Fruit fly (Drosophila melanogaster) whole organism, embryonic: ENCODE data around the gene PH4alphaSG2.

ENCODE experiments used
- Awh ChIP-seq: fragments of 200-800 bp; sonication (Bioruptor generic); IDR thresholded peaks from 2 replicates; pipeline ENCODE4, ENCODE4 v1.3.6; 2022; ENCODE audit warnings: missing biosample characterization, missing genetic modification characterization
- CG12299 ChIP-seq: fragments of 200-800 bp; sonication (Bioruptor generic); optimal IDR thresholded peaks from 2 replicates; lab custom pipeline; 2018; ENCODE audit warnings: missing biosample characterization, mild to moderate bottlenecking, missing genetic modification characterization
- CG12769 ChIP-seq: fragments of 200-800 bp; sonication (Bioruptor generic); optimal IDR thresholded peaks from 2 replicates; lab custom pipeline; 2019; ENCODE audit warnings: missing biosample characterization, mild to moderate bottlenecking, missing genetic modification characterization, moderate library complexity
- CG14441 ChIP-seq: fragments of 200-800 bp; sonication (Bioruptor generic); IDR thresholded peaks from 2 replicates; pipeline ENCODE4 v1.3.6; 2022; ENCODE audit warnings: missing biosample characterization, missing genetic modification characterization
- CG14965 ChIP-seq: fragments of 200-800 bp; sonication (Bioruptor generic); optimal IDR thresholded peaks from 2 replicates; lab custom pipeline; 2016; ENCODE audit warnings: missing biosample characterization, missing genetic modification characterization, borderline replicate concordance
- CG15269 ChIP-seq: fragments of 200-800 bp; sonication (Bioruptor generic); optimal IDR thresholded peaks from 2 replicates; lab custom pipeline; 2018; ENCODE audit warnings: missing biosample characterization, mild to moderate bottlenecking, missing genetic modification characterization, moderate library complexity
- CG16813 ChIP-seq: fragments of 200-800 bp; sonication (Bioruptor generic); IDR thresholded peaks from 3 replicates; pipeline ENCODE4 v1.3.6; 2022; ENCODE audit warnings: missing biosample characterization, missing genetic modification characterization; ENCODE audit not compliant: partially characterized antibody
- CG17568 ChIP-seq: fragments of 200-800 bp; sonication (Bioruptor generic); optimal IDR thresholded peaks from 2 replicates; lab custom pipeline; 2018; ENCODE audit warnings: missing biosample characterization, mild to moderate bottlenecking, missing genetic modification characterization, moderate library complexity
- CG1832 ChIP-seq: fragments of 200-800 bp; sonication (Bioruptor generic); optimal IDR thresholded peaks from 2 replicates; lab custom pipeline; 2017; ENCODE audit warnings: missing biosample characterization, mild to moderate bottlenecking, missing genetic modification characterization, inconsistent platforms
- CG2889 ChIP-seq: fragments of 200-800 bp; sonication (Bioruptor generic); IDR thresholded peaks from 3 replicates; pipeline ENCODE4 v1.3.6; 2022; ENCODE audit warnings: missing biosample characterization, missing genetic modification characterization
- CG30020 ChIP-seq: fragments of 200-800 bp; optimal IDR thresholded peaks from 2 replicates; lab custom pipeline; 2019; ENCODE audit warnings: missing biosample characterization, mild to moderate bottlenecking, missing genetic modification characterization, moderate library complexity
- CG31441 ChIP-seq: fragments of 200-800 bp; sonication (Bioruptor generic); IDR thresholded peaks from 2 replicates; pipeline ENCODE4 v1.3.6; 2022; ENCODE audit warnings: missing biosample characterization, missing genetic modification characterization
- CG33557 ChIP-seq: fragments of 200-800 bp; sonication (Bioruptor generic); optimal IDR thresholded peaks from 2 replicates; lab custom pipeline; 2019; ENCODE audit warnings: missing biosample characterization, mild to moderate bottlenecking, missing genetic modification characterization, moderate library complexity
- CG5180 ChIP-seq: fragments of 200-800 bp; sonication (Bioruptor generic); optimal IDR thresholded peaks from 3 replicates; lab custom pipeline; 2017; ENCODE audit warnings: missing biosample characterization, missing genetic modification characterization, mild to moderate bottlenecking, moderate library complexity, missing genetic modification reagents
- CG6854 ChIP-seq: fragments of 200-800 bp; sonication (Bioruptor generic); optimal IDR thresholded peaks from 3 replicates; lab custom pipeline; 2017; ENCODE audit warnings: missing biosample characterization, mild to moderate bottlenecking, missing genetic modification characterization
- CG7357 ChIP-seq: fragments of 200-800 bp; sonication (Bioruptor generic); IDR thresholded peaks from 3 replicates; pipeline ENCODE4 v1.3.6; 2022; ENCODE audit warnings: missing biosample characterization, missing genetic modification characterization
- CG8359 ChIP-seq: fragments of 200-800 bp; sonication (Bioruptor generic); optimal IDR thresholded peaks from 2 replicates; lab custom pipeline; 2017; ENCODE audit warnings: missing biosample characterization, mild to moderate bottlenecking, missing genetic modification characterization, borderline replicate concordance
- CG9876 ChIP-seq: fragments of 200-800 bp; sonication (Bioruptor generic); optimal IDR thresholded peaks from 2 replicates; lab custom pipeline; 2016; ENCODE audit warnings: missing biosample characterization, missing genetic modification characterization
- Chrac-16 ChIP-seq: fragments of 200-800 bp; sonication (Bioruptor generic); optimal IDR thresholded peaks from 3 replicates; lab custom pipeline; 2016; ENCODE audit warnings: missing biosample characterization, missing genetic modification characterization
- CoRest ChIP-seq: fragments of 200-800 bp; sonication (Bioruptor generic); optimal IDR thresholded peaks from 3 replicates; lab custom pipeline; 2018; ENCODE audit warnings: missing biosample characterization, mild to moderate bottlenecking, missing genetic modification characterization, moderate library complexity
- CrebB ChIP-seq: fragments of 200-800 bp; sonication (Bioruptor generic); optimal IDR thresholded peaks from 3 replicates; lab custom pipeline; 2018; ENCODE audit warnings: missing biosample characterization, mild to moderate bottlenecking, missing genetic modification characterization
- D19B ChIP-seq: fragments of 200-800 bp; sonication (Bioruptor generic); optimal IDR thresholded peaks from 2 replicates; lab custom pipeline; 2017; ENCODE audit warnings: missing biosample characterization, mild to moderate bottlenecking, missing genetic modification characterization
- Dip3 ChIP-seq: fragments of 200-800 bp; sonication (Bioruptor generic); optimal IDR thresholded peaks from 3 replicates; lab custom pipeline; 2016; ENCODE audit warnings: missing biosample characterization, missing genetic modification characterization
- Fer1 ChIP-seq: fragments of 200-800 bp; sonication (Bioruptor generic); optimal IDR thresholded peaks from 2 replicates; lab custom pipeline; 2017; ENCODE audit warnings: missing biosample characterization, mild to moderate bottlenecking, missing genetic modification characterization
- Fer2 ChIP-seq: fragments of 200-800 bp; sonication (Bioruptor generic); optimal IDR thresholded peaks from 2 replicates; lab custom pipeline; 2018; ENCODE audit warnings: missing biosample characterization, mild to moderate bottlenecking, missing genetic modification characterization, moderate library complexity
- H15 ChIP-seq: fragments of 200-800 bp; sonication (Bioruptor generic); IDR thresholded peaks from 3 replicates; pipeline ENCODE4 v1.3.6; 2022; ENCODE audit warnings: missing biosample characterization, missing genetic modification characterization
- Hand ChIP-seq: fragments of 200-800 bp; sonication (Bioruptor generic); optimal IDR thresholded peaks from 2 replicates; lab custom pipeline; 2017; ENCODE audit warnings: mild to moderate bottlenecking, missing biosample characterization, missing genetic modification reagents, missing genetic modification characterization
- Hmr ChIP-seq: fragments of 200-800 bp; sonication (Bioruptor generic); optimal IDR thresholded peaks from 3 replicates; lab custom pipeline; 2017; ENCODE audit warnings: mild to moderate bottlenecking, missing biosample characterization, missing genetic modification reagents, missing genetic modification characterization
- Hr51 ChIP-seq, 2 experiments: fragments of 200-800 bp; sonication (Bioruptor generic); optimal IDR thresholded peaks; 2 replicates in 1 of 2; 3 replicates in 1 of 2; lab custom pipeline; 2016 to 2018; ENCODE audit warnings: missing biosample characterization in 2 of 2, missing genetic modification characterization in 2 of 2, mild to moderate bottlenecking in 1 of 2, moderate library complexity in 1 of 2
- Lpt ChIP-seq: fragments of >200 bp; optimal IDR thresholded peaks from 2 replicates; lab custom pipeline; 2018; ENCODE audit warnings: missing biosample characterization, missing genetic modification characterization
- Meics ChIP-seq: fragments of 200-800 bp; sonication (Bioruptor generic); optimal IDR thresholded peaks from 2 replicates; lab custom pipeline; 2017; ENCODE audit warnings: missing biosample characterization, mild to moderate bottlenecking, missing genetic modification characterization
- Pdp1 ChIP-seq, 2 experiments: fragments of 200-800 bp; sonication (Bioruptor generic); optimal IDR thresholded peaks; 3 replicates each; lab custom pipeline; 2016; ENCODE audit warnings: missing biosample characterization in 2 of 2, missing genetic modification characterization in 2 of 2, mild to moderate bottlenecking in 1 of 2, moderate library complexity in 1 of 2
- Ptx1 ChIP-seq: fragments of 200-800 bp; sonication (Bioruptor generic); IDR thresholded peaks from 2 replicates; pipeline ENCODE4 v1.3.6; 2022; ENCODE audit warnings: missing biosample characterization, missing genetic modification characterization
- Rfx ChIP-seq: fragments of 200-800 bp; sonication (Bioruptor generic); IDR thresholded peaks from 2 replicates; pipeline ENCODE4 v1.3.6; 2022; ENCODE audit warnings: missing biosample characterization, missing genetic modification characterization
- da ChIP-seq: fragments of 200-800 bp; sonication (Bioruptor generic); optimal IDR thresholded peaks from 2 replicates; lab custom pipeline; 2016; ENCODE audit warnings: missing biosample characterization, missing genetic modification characterization
- danr ChIP-seq: fragments of 200-800 bp; sonication (Bioruptor generic); IDR thresholded peaks from 2 replicates; pipeline ENCODE4 v1.3.6; 2022; ENCODE audit warnings: missing biosample characterization, missing genetic modification characterization
- exex ChIP-seq: fragments of 200-800 bp; sonication (Bioruptor generic); optimal IDR thresholded peaks from 4 replicates; lab custom pipeline; 2018; ENCODE audit warnings: missing biosample characterization, mild to moderate bottlenecking, missing genetic modification characterization, moderate library complexity
- gfzf ChIP-seq: fragments of 200-800 bp; sonication (Bioruptor generic); optimal IDR thresholded peaks from 2 replicates; lab custom pipeline; 2016; ENCODE audit warnings: missing biosample characterization, mild to moderate bottlenecking, missing genetic modification characterization, moderate library complexity
- gro ChIP-seq: fragments of 200-800 bp; sonication (Bioruptor generic); optimal IDR thresholded peaks from 2 replicates; lab custom pipeline; 2016; ENCODE audit warnings: missing biosample characterization, missing genetic modification characterization
- hth ChIP-seq: fragments of >200 bp; optimal IDR thresholded peaks from 2 replicates; lab custom pipeline; 2017; ENCODE audit warnings: inconsistent platforms
- kah ChIP-seq: fragments of 200-800 bp; sonication (Bioruptor generic); optimal IDR thresholded peaks from 2 replicates; lab custom pipeline; 2018; ENCODE audit warnings: missing biosample characterization, mild to moderate bottlenecking, missing genetic modification characterization
- mirr ChIP-seq: fragments of 200-800 bp; sonication (Bioruptor generic); optimal IDR thresholded peaks from 3 replicates; lab custom pipeline; 2018; ENCODE audit warnings: missing biosample characterization, mild to moderate bottlenecking, missing genetic modification characterization
- p53 ChIP-seq: fragments of 200-800 bp; sonication (Bioruptor generic); optimal IDR thresholded peaks from 2 replicates; lab custom pipeline; 2016; ENCODE audit warnings: missing biosample characterization, missing genetic modification characterization
- pnt ChIP-seq: fragments of 200-800 bp; sonication (Bioruptor generic); optimal IDR thresholded peaks from 3 replicates; lab custom pipeline; 2016; ENCODE audit warnings: missing biosample characterization, missing genetic modification characterization
- sens ChIP-seq: fragments of 200-800 bp; sonication (Bioruptor generic); peaks from one replicate; lab custom pipeline; 2016; ENCODE audit warnings: missing biosample characterization, missing genetic modification characterization
- sima ChIP-seq: fragments of 200-800 bp; sonication (Bioruptor generic); optimal IDR thresholded peaks from 2 replicates; lab custom pipeline; 2016; ENCODE audit warnings: missing biosample characterization, missing genetic modification characterization
- sr ChIP-seq: fragments of 200-800 bp; sonication (Bioruptor generic); IDR thresholded peaks from 3 replicates; pipeline ENCODE4 v1.3.6; 2022; ENCODE audit warnings: missing biosample characterization, missing genetic modification characterization
- twi ChIP-seq: fragments of 200-800 bp; optimal IDR thresholded peaks from 2 replicates; lab custom pipeline; 2019; ENCODE audit warnings: missing biosample characterization, mild to moderate bottlenecking, missing genetic modification characterization, moderate library complexity
- z ChIP-seq: fragments of 200-800 bp; sonication (Bioruptor generic); IDR thresholded peaks from 3 replicates; pipeline ENCODE4 v1.3.6; 2022; ENCODE audit warnings: missing biosample characterization, missing genetic modification characterization

PH4alphaSG2 gene

DNA sequence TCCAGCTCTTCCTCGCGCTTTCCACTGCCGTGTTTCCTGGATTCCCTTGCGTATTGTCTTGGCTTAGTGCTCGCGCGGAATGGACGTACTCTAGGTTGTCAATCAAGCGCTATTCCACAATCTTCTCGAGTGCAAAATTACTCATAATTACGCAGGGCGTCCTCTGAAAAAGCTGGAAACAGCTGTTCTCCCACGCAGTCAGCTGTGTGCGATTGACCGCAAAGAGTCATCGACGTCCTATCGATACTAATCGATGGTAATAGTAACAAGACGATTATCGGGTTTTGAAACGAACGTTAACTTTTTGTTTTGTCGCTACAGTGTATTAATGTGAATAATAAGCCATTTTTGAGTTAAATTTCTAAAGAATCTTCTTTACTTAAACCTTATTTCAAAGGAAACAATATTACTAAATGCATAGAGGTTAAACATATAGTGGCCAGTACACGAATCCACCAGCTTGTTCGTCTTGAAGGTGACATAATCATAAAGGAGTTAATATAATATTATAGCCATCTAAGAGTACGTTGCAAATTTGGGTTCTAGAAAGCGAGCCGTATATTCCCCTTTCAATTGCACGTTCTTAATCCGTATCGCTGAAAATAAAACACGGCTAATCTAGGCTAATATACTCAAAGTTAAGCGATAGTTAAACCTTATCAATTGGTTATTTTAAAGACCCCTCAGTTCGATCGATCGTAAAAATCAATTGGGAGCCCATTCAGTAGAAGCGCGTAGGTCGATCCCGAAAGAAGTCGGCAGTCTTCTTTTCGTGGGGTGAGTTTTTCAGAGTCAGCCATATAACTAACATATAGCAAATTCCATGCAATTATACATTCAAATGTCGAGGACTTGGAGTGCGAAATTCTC, 30.6 kb upstream of the PH4alphaSG2 start, which contains the start of the genes CG2224 and CDase (continued):
- TF ChIP-seq CG30020 = no peak
- no peak for TF ChIP-seq CG14441
- no peak for TF ChIP-seq twi (tag; lab: Kevin White, UChicago)
- TF ChIP-seq CG17568 (GFP tag; lab: Kevin White, UChicago) = no peak
- TF ChIP-seq Dip3 (GFP tag; lab: Kevin White, UChicago) = no peak
- peak; percentile 55 for TF ChIP-seq sens (GFP tag; lab: Kevin White, UChicago)
- TF ChIP-seq CG15269 = no peak
- TF ChIP-seq gfzf = peak; percentile 54
- TF ChIP-seq CG14965 (GFP tag; lab: Kevin White, UChicago) = no peak
- TF ChIP-seq z (GFP tag; lab: Robert Waterston, UW) = no peak
- no peak for TF ChIP-seq CG6854
- no peak for TF ChIP-seq CG8359 (GFP tag; lab: Kevin White, UChicago)
- no peak for TF ChIP-seq pnt (GFP tag; lab: Kevin White, UChicago)
- TF ChIP-seq mirr (GFP tag; lab: Kevin White, UChicago) = no peak
- TF ChIP-seq p53 (GFP tag; lab: Kevin White, UChicago) = no peak
- peak in 1 of 2 experiments; percentile 48 for TF ChIP-seq Pdp1 (GFP tag; optimal IDR thresholded peaks at IDR 0.05; lab: Kevin White, UChicago)
- TF ChIP-seq, all 482 proteins: peak for 63

DNA sequence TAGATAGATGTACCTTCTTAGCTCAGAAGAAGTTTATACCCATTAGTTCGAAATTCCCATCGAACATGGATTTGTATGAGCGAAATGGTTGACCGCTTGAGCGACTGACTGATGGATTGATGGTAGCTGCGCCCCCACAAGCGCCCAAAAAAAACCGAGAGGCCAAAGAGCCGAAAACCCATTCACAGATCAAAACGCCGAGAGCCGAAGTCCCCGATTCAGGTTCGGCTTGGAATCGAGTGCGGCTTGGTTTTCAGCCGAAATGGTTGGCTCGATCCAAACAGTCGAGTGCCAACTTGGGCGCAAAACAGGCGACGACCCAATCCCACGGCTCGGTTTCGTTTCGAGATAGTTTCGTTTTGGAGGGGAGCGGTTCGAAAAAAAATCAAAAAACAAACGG, 29.7 kb upstream of the PH4alphaSG2 start:
- TF ChIP-seq exex (tag; lab: Kevin White, UChicago) = no peak
- no peak for TF ChIP-seq Hmr (GFP tag; lab: Kevin White, UChicago)
- no peak for TF ChIP-seq Hand (GFP tag; lab: Kevin White, UChicago)
- no peak for TF ChIP-seq CG31441 (GFP tag; lab: Robert Waterston, UW)
- no peak for TF ChIP-seq CG16813 (GFP tag; lab: Robert Waterston, UW)
- TF ChIP-seq Fer1 (GFP tag; lab: Kevin White, UChicago) = no peak
- TF ChIP-seq gro = no peak
- TF ChIP-seq CG2889 (GFP tag; lab: Robert Waterston, UW) = no peak
- no peak for TF ChIP-seq CG12299 (tag; lab: Kevin White, UChicago)
- TF ChIP-seq Rfx (GFP tag; lab: Robert Waterston, UW) = 0 out of 2 replicates have a peak, but pooled peaks have one; percentile 7
- TF ChIP-seq sr (GFP tag; lab: Robert Waterston, UW) = no peak
- TF ChIP-seq CrebB = no peak
- TF ChIP-seq da (GFP tag; lab: Kevin White, UChicago) = no peak
- no peak for TF ChIP-seq hth (lab: Kevin White, UChicago)
- TF ChIP-seq Meics (GFP tag; lab: Kevin White, UChicago) = no peak
- no peak for TF ChIP-seq Fer2
- TF ChIP-seq Lpt (GFP tag; lab: Kevin White, UChicago) = no peak
- no peak for TF ChIP-seq H15 (GFP tag; lab: Robert Waterston, UW)
- no peak for TF ChIP-seq Chrac-16 (GFP tag; lab: Kevin White, UChicago)
- TF ChIP-seq CG9876 (GFP tag; lab: Kevin White, UChicago) = no peak
- no peak for TF ChIP-seq danr
- TF ChIP-seq sima = no peak
- TF ChIP-seq CoRest (tag; lab: Kevin White, UChicago) = no peak
- TF ChIP-seq CG7357 (GFP tag; lab: Robert Waterston, UW) = no peak
- TF ChIP-seq Ptx1 (GFP tag; lab: Robert Waterston, UW) = no peak
- TF ChIP-seq Awh (GFP tag; lab: Robert Waterston, UW) = no peak
- TF ChIP-seq Hr51 (GFP tag; optimal IDR thresholded peaks at IDR 0.05; lab: Kevin White, UChicago) = no peak
- peak; percentile 24 for TF ChIP-seq D19B (GFP tag; lab: Kevin White, UChicago)
- no peak for TF ChIP-seq CG1832 (GFP tag; lab: Kevin White, UChicago)
- TF ChIP-seq kah (GFP tag; lab: Kevin White, UChicago) = no peak
- TF ChIP-seq CG12769 (tag; lab: Kevin White, UChicago) = peak; percentile 58
- TF ChIP-seq CG5180 (GFP tag; lab: Kevin White, UChicago) = peak; percentile 99
- no peak for TF ChIP-seq CG33557 (GFP tag; lab: Kevin White, UChicago)
